Fruit fly (Drosophila melanogaster) whole organism, embryonic: ENCODE results near the gene Shc.

Experiments
- Atf6 ChIP-seq: fragments of 200-800 bp; sonication (Bioruptor generic); IDR thresholded peaks from 2 replicates; pipeline ENCODE4 v1.3.6; 2022; ENCODE audit warnings: missing biosample characterization, missing genetic modification characterization
- B-H2 ChIP-seq: fragments of 200-800 bp; sonication (Bioruptor generic); optimal IDR thresholded peaks from 2 replicates; lab custom pipeline; 2018; ENCODE audit warnings: missing biosample characterization, mild to moderate bottlenecking, missing genetic modification characterization
- Bteb2 ChIP-seq: fragments of 200-800 bp; sonication (Bioruptor generic); optimal IDR thresholded peaks from 2 replicates; lab custom pipeline; 2016; ENCODE audit warnings: missing biosample characterization, missing genetic modification characterization
- CG1024 ChIP-seq: fragments of 200-800 bp; sonication (Bioruptor generic); IDR thresholded peaks from 2 replicates; pipeline ENCODE4 v1.3.6; 2022; ENCODE audit warnings: missing biosample characterization, missing genetic modification characterization
- CG10654 ChIP-seq: fragments of 200-800 bp; sonication (Bioruptor generic); optimal IDR thresholded peaks from 2 replicates; lab custom pipeline; 2016; ENCODE audit warnings: missing biosample characterization, missing genetic modification characterization
- CG11695 ChIP-seq: fragments of 200-800 bp; sonication (Bioruptor generic); IDR thresholded peaks from 3 replicates; pipeline ENCODE4 v1.3.6; 2022; ENCODE audit warnings: missing biosample characterization, missing genetic modification characterization
- CG13775 ChIP-seq: fragments of 200-800 bp; sonication (Bioruptor generic); optimal IDR thresholded peaks from 3 replicates; lab custom pipeline; 2017; ENCODE audit warnings: missing biosample characterization, mild to moderate bottlenecking, missing genetic modification characterization
- CG14860 ChIP-seq: fragments of 200-800 bp; sonication (Bioruptor generic); IDR thresholded peaks from 3 replicates; pipeline ENCODE4 v1.3.6; 2022; ENCODE audit warnings: missing biosample characterization, missing genetic modification characterization; ENCODE audit not compliant: partially characterized antibody
- CG15011 ChIP-seq: fragments of 200-800 bp; sonication (Bioruptor generic); optimal IDR thresholded peaks from 3 replicates; lab custom pipeline; 2018; ENCODE audit warnings: missing biosample characterization, mild to moderate bottlenecking, missing genetic modification characterization
- CG4360 ChIP-seq: fragments of 200-800 bp; sonication (Bioruptor generic); IDR thresholded peaks from 2 replicates; pipeline ENCODE4 v1.3.6; 2022; ENCODE audit warnings: missing biosample characterization, missing genetic modification characterization
- CG43689 ChIP-seq: fragments of 200-800 bp; sonication (Bioruptor generic); IDR thresholded peaks from 2 replicates; pipeline ENCODE4 v1.3.6; 2022; ENCODE audit warnings: missing biosample characterization, missing genetic modification characterization
- CG6813 ChIP-seq: fragments of 200-800 bp; sonication (Bioruptor generic); optimal IDR thresholded peaks from 2 replicates; lab custom pipeline; 2017; ENCODE audit warnings: missing biosample characterization, missing genetic modification characterization, mild to moderate bottlenecking, moderate library complexity, missing genetic modification reagents
- CG8944 ChIP-seq: fragments of 200-800 bp; sonication (Bioruptor generic); optimal IDR thresholded peaks from 3 replicates; lab custom pipeline; 2016; ENCODE audit warnings: missing biosample characterization, missing genetic modification characterization
- CG9727 ChIP-seq: fragments of 200-800 bp; sonication (Bioruptor generic); optimal IDR thresholded peaks from 3 replicates; lab custom pipeline; 2017; ENCODE audit warnings: missing biosample characterization, mild to moderate bottlenecking, missing genetic modification characterization
- CG9817 ChIP-seq: fragments of 200-800 bp; sonication (Bioruptor generic); optimal IDR thresholded peaks from 2 replicates; lab custom pipeline; 2018; ENCODE audit warnings: missing biosample characterization, mild to moderate bottlenecking, missing genetic modification characterization, moderate library complexity
- Doc2 ChIP-seq: fragments of 200-800 bp; sonication (Bioruptor generic); IDR thresholded peaks from 2 replicates; pipeline ENCODE4 v1.3.6; 2022; ENCODE audit warnings: missing biosample characterization, missing genetic modification characterization
- E2f1 ChIP-seq: fragments of 200-800 bp; sonication (Bioruptor generic); IDR thresholded peaks from 2 replicates; pipeline ENCODE4 v1.3.6; 2022; ENCODE audit warnings: missing biosample characterization, missing genetic modification characterization
- HLHmδ ChIP-seq: fragments of 200-800 bp; sonication (Bioruptor generic); optimal IDR thresholded peaks from 2 replicates; lab custom pipeline; 2018; ENCODE audit warnings: missing biosample characterization, mild to moderate bottlenecking, missing genetic modification characterization, moderate library complexity
- Hey ChIP-seq: fragments of 200-800 bp; sonication (Bioruptor generic); optimal IDR thresholded peaks from 3 replicates; lab custom pipeline; 2018; ENCODE audit warnings: missing biosample characterization, mild to moderate bottlenecking, missing genetic modification characterization
- Hmr ChIP-seq: fragments of 200-800 bp; sonication (Bioruptor generic); optimal IDR thresholded peaks from 3 replicates; lab custom pipeline; 2017; ENCODE audit warnings: mild to moderate bottlenecking, missing biosample characterization, missing genetic modification reagents, missing genetic modification characterization
- MESR4 ChIP-seq: fragments of 200-800 bp; sonication (Bioruptor generic); optimal IDR thresholded peaks from 2 replicates; lab custom pipeline; 2018; ENCODE audit warnings: missing biosample characterization, mild to moderate bottlenecking, missing genetic modification characterization, moderate library complexity
- NC2α ChIP-seq: fragments of 200-800 bp; sonication (Bioruptor generic); optimal IDR thresholded peaks from 2 replicates; lab custom pipeline; 2016; ENCODE audit warnings: missing biosample characterization, missing genetic modification characterization
- NfI ChIP-seq: fragments of 200-800 bp; sonication (Bioruptor generic); optimal IDR thresholded peaks from 3 replicates; lab custom pipeline; 2018; ENCODE audit warnings: missing biosample characterization, mild to moderate bottlenecking, missing genetic modification characterization, moderate library complexity
- Tbp ChIP-seq: fragments of >200 bp; optimal IDR thresholded peaks from 2 replicates; lab custom pipeline; 2018; ENCODE audit warnings: missing biosample characterization, missing genetic modification characterization
- Trl ChIP-seq, 3 experiments: fragments of >200 bp in 2 of 3; fragments of 200-800 bp in 1 of 3; sonication (Bioruptor generic) in 1 of 3; optimal IDR thresholded peaks; 2 replicates in 1 of 3; 3 replicates in 2 of 3; lab custom pipeline; 2016 to 2017; ENCODE audit warnings: missing biosample characterization in 1 of 3, missing genetic modification characterization in 1 of 3
- Xbp1 ChIP-seq: fragments of 200-800 bp; sonication (Bioruptor generic); optimal IDR thresholded peaks from 3 replicates; lab custom pipeline; 2016; ENCODE audit warnings: missing biosample characterization, mild to moderate bottlenecking, missing genetic modification characterization
- bcd ChIP-seq: fragments of 200-800 bp; sonication (Bioruptor generic); optimal IDR thresholded peaks from 2 replicates; lab custom pipeline; 2017; ENCODE audit warnings: missing biosample characterization, mild to moderate bottlenecking, missing genetic modification characterization
- ci ChIP-seq: fragments of 200-800 bp; sonication (Bioruptor generic); IDR thresholded peaks from 3 replicates; pipeline ENCODE4 v1.3.6; 2022; ENCODE audit warnings: missing biosample characterization, missing genetic modification characterization
- crp ChIP-seq, 2 experiments: fragments of 200-800 bp; sonication (Bioruptor generic); optimal IDR thresholded peaks; 2 replicates in 1 of 2; 3 replicates in 1 of 2; lab custom pipeline; 2017; ENCODE audit warnings: missing biosample characterization in 2 of 2, missing genetic modification characterization in 2 of 2, mild to moderate bottlenecking in 1 of 2, moderate library complexity in 1 of 2
- dm ChIP-seq: fragments of 200-800 bp; sonication (Bioruptor generic); optimal IDR thresholded peaks from 3 replicates; lab custom pipeline; 2016; ENCODE audit warnings: missing biosample characterization, missing genetic modification characterization
- exex ChIP-seq: fragments of 200-800 bp; sonication (Bioruptor generic); optimal IDR thresholded peaks from 4 replicates; lab custom pipeline; 2018; ENCODE audit warnings: missing biosample characterization, mild to moderate bottlenecking, missing genetic modification characterization, moderate library complexity
- fd102C ChIP-seq: fragments of 200-800 bp; sonication (Bioruptor generic); optimal IDR thresholded peaks from 2 replicates; lab custom pipeline; 2018; ENCODE audit warnings: missing biosample characterization, mild to moderate bottlenecking, missing genetic modification characterization, moderate library complexity
- fd64A ChIP-seq: fragments of 200-800 bp; sonication (Bioruptor generic); optimal IDR thresholded peaks from 3 replicates; lab custom pipeline; 2018; ENCODE audit warnings: missing biosample characterization, mild to moderate bottlenecking, missing genetic modification characterization
- fd96Cb ChIP-seq: fragments of 200-800 bp; sonication (Bioruptor generic); optimal IDR thresholded peaks from 2 replicates; lab custom pipeline; 2018; ENCODE audit warnings: missing biosample characterization, mild to moderate bottlenecking, missing genetic modification characterization, moderate library complexity
- hbn ChIP-seq: fragments of 200-800 bp; sonication (Bioruptor generic); IDR thresholded peaks from 2 replicates; pipeline ENCODE4 v1.3.6; 2022; ENCODE audit warnings: missing biosample characterization, missing genetic modification characterization; ENCODE audit not compliant: partially characterized antibody
- jigr1 ChIP-seq: fragments of 200-800 bp; sonication (Bioruptor generic); IDR thresholded peaks from 3 replicates; pipeline ENCODE4 v1.3.6; 2022; ENCODE audit warnings: missing biosample characterization, missing genetic modification characterization
- kay ChIP-seq: fragments of 200-800 bp; sonication (Bioruptor generic); optimal IDR thresholded peaks from 2 replicates; lab custom pipeline; 2016; ENCODE audit warnings: missing biosample characterization, missing genetic modification characterization
- lmd ChIP-seq: fragments of 200-800 bp; sonication (Bioruptor generic); IDR thresholded peaks from 2 replicates; pipeline ENCODE4 v1.3.6; 2022; ENCODE audit warnings: missing biosample characterization, missing genetic modification characterization
- mirr ChIP-seq: fragments of 200-800 bp; sonication (Bioruptor generic); optimal IDR thresholded peaks from 3 replicates; lab custom pipeline; 2018; ENCODE audit warnings: missing biosample characterization, mild to moderate bottlenecking, missing genetic modification characterization
- nerfin-1 ChIP-seq: fragments of 200-800 bp; sonication (Bioruptor generic); optimal IDR thresholded peaks from 3 replicates; lab custom pipeline; 2019; ENCODE audit warnings: missing biosample characterization, mild to moderate bottlenecking, missing genetic modification characterization, moderate library complexity
- pan ChIP-seq, 4 experiments: fragments of >200 bp in 3 of 4; fragments of 200-800 bp in 1 of 4; sonication (Bioruptor generic) in 1 of 4; optimal IDR thresholded peaks in 3 of 4; IDR thresholded peaks in 1 of 4; 2 replicates each; pipeline versions ENCODE4 v1.3.6 to Lab custom; 2017 to 2022; ENCODE audit warnings: missing biosample characterization in 2 of 4, missing genetic modification characterization in 2 of 4, mixed read lengths in 1 of 4
- peb ChIP-seq: fragments of 200-800 bp; sonication (Bioruptor generic); IDR thresholded peaks from 2 replicates; pipeline ENCODE4 v1.3.6; 2022; ENCODE audit warnings: missing biosample characterization, missing genetic modification characterization
- pfk ChIP-seq: fragments of 200-800 bp; sonication (Bioruptor generic); optimal IDR thresholded peaks from 2 replicates; lab custom pipeline; 2018; ENCODE audit warnings: missing biosample characterization, mild to moderate bottlenecking, missing genetic modification characterization, moderate library complexity
- pnt ChIP-seq: fragments of 200-800 bp; sonication (Bioruptor generic); optimal IDR thresholded peaks from 3 replicates; lab custom pipeline; 2016; ENCODE audit warnings: missing biosample characterization, missing genetic modification characterization
- schlank ChIP-seq: fragments of 200-800 bp; sonication (Bioruptor generic); optimal IDR thresholded peaks from 2 replicates; lab custom pipeline; 2018; ENCODE audit warnings: missing biosample characterization, mild to moderate bottlenecking, missing genetic modification characterization
- sima ChIP-seq: fragments of 200-800 bp; sonication (Bioruptor generic); optimal IDR thresholded peaks from 2 replicates; lab custom pipeline; 2016; ENCODE audit warnings: missing biosample characterization, missing genetic modification characterization
- stc ChIP-seq: fragments of 200-800 bp; sonication (Bioruptor generic); IDR thresholded peaks from 2 replicates; pipeline ENCODE4 v1.3.6; 2022; ENCODE audit warnings: missing biosample characterization, missing genetic modification characterization
- tup ChIP-seq: fragments of 200-800 bp; sonication (Bioruptor generic); optimal IDR thresholded peaks from 2 replicates; lab custom pipeline; 2016; ENCODE audit warnings: missing biosample characterization, mild to moderate bottlenecking, missing genetic modification characterization, moderate library complexity
- tx ChIP-seq: fragments of 200-800 bp; sonication (Bioruptor generic); optimal IDR thresholded peaks from 2 replicates; lab custom pipeline; 2016; ENCODE audit warnings: missing biosample characterization, missing genetic modification characterization

Shc gene

dm6 chr3L:9462247-9462769 lies 35.5 kb downstream of the Shc start (continued):
- peak; percentile 92 for TF ChIP-seq CG6813 (GFP tag; lab: Kevin White, UChicago)
- peak; percentile 37 for TF ChIP-seq fd102C
- TF ChIP-seq CG4360, result peak; percentile 81
- peak; percentile 51 for TF ChIP-seq CG8944 (GFP tag; lab: Kevin White, UChicago)
- no peak for TF ChIP-seq HLHmδ (GFP tag; lab: Kevin White, UChicago)
- peak; percentile 77 for TF ChIP-seq E2f1 (GFP tag; lab: Robert Waterston, UW)
- peak; percentile 84 for TF ChIP-seq CG11695 (GFP tag; lab: Robert Waterston, UW)
- TF ChIP-seq CG15011 (GFP tag; lab: Kevin White, UChicago), result peak; percentile 91
- TF ChIP-seq CG1024 (GFP tag; lab: Robert Waterston, UW), result peak; percentile 9; the same call in 1 of the 2 replicates
- peak; percentile 62 for TF ChIP-seq fd64A
- no peak for TF ChIP-seq Hey
- peak; percentile 86 for TF ChIP-seq nerfin-1 (tag; lab: Kevin White, UChicago)
- peak; percentile 59 for TF ChIP-seq tx (GFP tag; lab: Kevin White, UChicago)
- no peak for TF ChIP-seq Doc2 (GFP tag; lab: Robert Waterston, UW)
- peak; percentile 76 for TF ChIP-seq Bteb2 (GFP tag; lab: Kevin White, UChicago)
- TF ChIP-seq CG10654 (GFP tag; lab: Kevin White, UChicago), result peak; percentile 74
- TF ChIP-seq CG13775, result peak; percentile 90
- TF ChIP-seq ci, result peak; percentile 75
- peak; percentile 92 for TF ChIP-seq CG9727 (GFP tag; lab: Kevin White, UChicago)
- no peak for TF ChIP-seq pan (optimal IDR thresholded peaks at IDR 0.05; lab: Kevin White, UChicago)
- peak in 1 of 2 experiments; percentile 76 for TF ChIP-seq pan (GFP tag; optimal IDR thresholded peaks at IDR 0.05 in 1 of 2, IDR thresholded peaks at IDR 0.05 in 1 of 2)
- peak in 1 of 2 experiments; percentile 21 for TF ChIP-seq crp (GFP tag; optimal IDR thresholded peaks at IDR 0.05; lab: Kevin White, UChicago)
- TF ChIP-seq CG14860 (GFP tag; lab: Robert Waterston, UW), result no peak
- TF ChIP-seq bcd (GFP tag; lab: Kevin White, UChicago), result peak; percentile 83
- TF ChIP-seq dm (GFP tag; lab: Kevin White, UChicago), result no peak
- peak; percentile 73; the same call in 1 of the 2 replicates for TF ChIP-seq Atf6 (GFP tag; lab: Robert Waterston, UW)
- 0 out of 2 replicates have a peak, but pooled peaks have one; percentile 38 for TF ChIP-seq peb
- peak; percentile 43 to 96 for TF ChIP-seq Trl (optimal IDR thresholded peaks at IDR 0.05; lab: Kevin White, UChicago)
- TF ChIP-seq Trl (GFP tag; optimal IDR thresholded peaks at IDR 0.05; lab: Kevin White, UChicago), result peak; percentile 80
- peak; percentile 79 for TF ChIP-seq CG9817 (tag; lab: Kevin White, UChicago)
- TF ChIP-seq lmd (GFP tag; lab: Robert Waterston, UW), result peak; percentile 72
- peak; percentile 18 for TF ChIP-seq MESR4 (GFP tag; lab: Kevin White, UChicago)
- no peak for TF ChIP-seq hbn (GFP tag; lab: Robert Waterston, UW)
- peak; percentile 72 for TF ChIP-seq schlank
- TF ChIP-seq exex (tag; lab: Kevin White, UChicago), result peak; percentile 67
- peak; percentile 84 for TF ChIP-seq Xbp1 (GFP tag; lab: Kevin White, UChicago)
- TF ChIP-seq pfk (GFP tag; lab: Kevin White, UChicago), result no peak
- peak; percentile 75 for TF ChIP-seq kay
- peak; percentile 68 for TF ChIP-seq NC2α
- TF ChIP-seq Tbp (GFP tag; lab: Kevin White, UChicago), result no peak
- peak; percentile 57 for TF ChIP-seq B-H2 (GFP tag; lab: Kevin White, UChicago)
- TF ChIP-seq CG43689 (GFP tag; lab: Robert Waterston, UW), result no peak
- peak; percentile 81 for TF ChIP-seq NfI (GFP tag; lab: Kevin White, UChicago)
- TF ChIP-seq sima (GFP tag; lab: Kevin White, UChicago), result no peak
- peak; percentile 64 for TF ChIP-seq pnt
- no peak for TF ChIP-seq tup
- 0 out of 3 replicates have a peak, but pooled peaks have one; percentile 30 for TF ChIP-seq jigr1 (GFP tag; lab: Robert Waterston, UW)
- peak; percentile 82 for TF ChIP-seq stc (GFP tag; lab: Robert Waterston, UW)
- peak; percentile 92 for TF ChIP-seq Hmr
- peak; percentile 45 for TF ChIP-seq mirr
- peak; percentile 90 for TF ChIP-seq fd96Cb (tag; lab: Kevin White, UChicago)
